Worm (Caenorhabditis elegans) whole organism, young adult: ENCODE measurements around the gene F41C3.11.
"Not testable (repeated sequence)": the region's sequence is repeated elsewhere in the genome, so short reads cannot be mapped to it uniquely, and the experiment has no call there.

ENCODE experiments used
- B0261.1 ChIP-seq: sonication (generic microtip); optimal IDR thresholded peaks from 2 replicates; lab custom pipeline; 2016; ENCODE audit warnings: mild to moderate bottlenecking, missing genetic modification characterization, moderate library complexity, missing compliant biosample characterization
- B0336.3 ChIP-seq: fragments of 200-800 bp; sonication (Bioruptor generic); IDR thresholded peaks from 2 replicates; pipeline ENCODE4 v1.3.6; 2022; ENCODE audit warnings: missing genetic modification characterization, missing compliant biosample characterization
- C17E4.6 ChIP-seq: fragments of 200-800 bp; sonication (Bioruptor generic); IDR thresholded peaks from 2 replicates; pipeline ENCODE4 v1.3.6; 2022; ENCODE audit warnings: missing genetic modification reagents, missing genetic modification characterization, missing compliant biosample characterization
- D2030.7 ChIP-seq: fragments of 200-800 bp; sonication (Bioruptor generic); IDR thresholded peaks from 2 replicates; pipeline ENCODE4 v1.3.6; 2022; ENCODE audit warnings: missing genetic modification reagents, missing genetic modification characterization, missing compliant biosample characterization
- F10E7.11 ChIP-seq: sonication (generic microtip); optimal IDR thresholded peaks from 2 replicates; lab custom pipeline; 2017; ENCODE audit warnings: mild to moderate bottlenecking, missing genetic modification characterization, moderate library complexity, missing compliant biosample characterization
- F23B12.7 ChIP-seq: sonication (generic microtip); optimal IDR thresholded peaks from 2 replicates; lab custom pipeline; 2017; ENCODE audit warnings: missing genetic modification characterization, mild to moderate bottlenecking, missing compliant biosample characterization, antibody characterized with exemption, moderate library complexity; ENCODE audit not compliant: insufficient read depth
- F33H1.4 ChIP-seq: fragments of 200-800 bp; sonication (Bioruptor generic); IDR thresholded peaks from 2 replicates; pipeline ENCODE4 v1.3.6; 2022; ENCODE audit warnings: missing genetic modification reagents, missing genetic modification characterization, missing compliant biosample characterization
- F49E8.2 ChIP-seq: sonication (generic microtip); optimal IDR thresholded peaks from 3 replicates; lab custom pipeline; 2017; ENCODE audit warnings: missing genetic modification characterization, mild to moderate bottlenecking, missing compliant biosample characterization, antibody characterized with exemption, moderate library complexity; ENCODE audit not compliant: insufficient read depth
- Y53F4B.3 ChIP-seq: fragments of 200-800 bp; sonication (Bioruptor generic); IDR thresholded peaks from 2 replicates; pipeline ENCODE4 v1.3.6; 2022; ENCODE audit warnings: missing genetic modification reagents, missing genetic modification characterization, missing compliant biosample characterization
- Y53G8AR.9 ChIP-seq: fragments of 200-800 bp; sonication (Bioruptor generic); conservative IDR thresholded peaks from 2 replicates; pipeline ENCODE4 v1.3.6; 2022; ENCODE audit warnings: missing genetic modification reagents, missing genetic modification characterization, missing compliant biosample characterization
- Y56A3A.18 ChIP-seq: fragments of 200-800 bp; sonication (Bioruptor generic); IDR thresholded peaks from 2 replicates; pipeline ENCODE4 v1.3.6; 2022; ENCODE audit warnings: missing genetic modification reagents, missing genetic modification characterization, missing compliant biosample characterization
- Y67H2A.10 ChIP-seq: fragments of 200-800 bp; sonication (Bioruptor generic); conservative IDR thresholded peaks from 2 replicates; pipeline ENCODE4 v1.3.6; 2022; ENCODE audit warnings: missing genetic modification reagents, missing genetic modification characterization, missing compliant biosample characterization
- Y79H2A.3 ChIP-seq: fragments of 200-800 bp; sonication (Bioruptor generic); conservative IDR thresholded peaks from 2 replicates; pipeline ENCODE4 v1.3.6; 2022; ENCODE audit warnings: missing genetic modification reagents, missing genetic modification characterization, missing compliant biosample characterization
- akir-1 ChIP-seq: fragments of 200-800 bp; sonication (Bioruptor generic); optimal IDR thresholded peaks from 2 replicates; lab custom pipeline; 2018; ENCODE audit warnings: mild to moderate bottlenecking, missing genetic modification characterization, moderate library complexity, missing compliant biosample characterization
- ama-1 ChIP-seq, 3 experiments: fragments of 150-350 bp in 1 of 3; sonication (generic microtip) in 2 of 3; optimal IDR thresholded peaks; 2 replicates each; lab custom pipeline; 2014 to 2018; ENCODE audit warnings: missing biosample characterization in 2 of 3, missing genetic modification characterization in 2 of 3, missing genetic modification reagents in 2 of 3
- aptf-2 ChIP-seq: fragments of 200-800 bp; sonication (Bioruptor generic); conservative IDR thresholded peaks from 2 replicates; pipeline ENCODE4 v1.3.6; 2022; ENCODE audit warnings: missing genetic modification reagents, missing genetic modification characterization, missing compliant biosample characterization
- atf-7 ChIP-seq: sonication (generic microtip); optimal IDR thresholded peaks from 2 replicates; lab custom pipeline; 2017; ENCODE audit warnings: mild to moderate bottlenecking, missing genetic modification characterization, missing compliant biosample characterization
- bed-2 ChIP-seq: fragments of 200-800 bp; sonication (Bioruptor generic); IDR thresholded peaks from 2 replicates; pipeline ENCODE4 v1.3.6; 2022; ENCODE audit warnings: missing genetic modification reagents, missing genetic modification characterization, missing compliant biosample characterization
- ceh-100 ChIP-seq: fragments of 200-800 bp; sonication (Bioruptor generic); IDR thresholded peaks from 2 replicates; pipeline ENCODE4 v1.3.6; 2022; ENCODE audit warnings: missing genetic modification reagents, missing genetic modification characterization, missing compliant biosample characterization
- ceh-58 ChIP-seq: fragments of 200-800 bp; sonication (Bioruptor generic); IDR thresholded peaks from 2 replicates; pipeline ENCODE4 v1.3.6; 2022; ENCODE audit warnings: missing genetic modification characterization, missing compliant biosample characterization
- die-1 ChIP-seq: sonication (generic microtip); optimal IDR thresholded peaks from 2 replicates; lab custom pipeline; 2016; ENCODE audit warnings: missing genotype, mild to moderate bottlenecking, missing genetic modification characterization, missing compliant biosample characterization
- dox-1 ChIP-seq: fragments of 200-800 bp; sonication (Bioruptor generic); IDR thresholded peaks from 2 replicates; pipeline ENCODE4 v1.3.6; 2022; ENCODE audit warnings: missing genetic modification reagents, missing genetic modification characterization, missing compliant biosample characterization
- efl-1 ChIP-seq: fragments of 150-350 bp; optimal IDR thresholded peaks from 2 replicates; lab custom pipeline; 2014; ENCODE audit warnings: missing biosample characterization, missing genetic modification reagents, missing genetic modification characterization
- egl-18 ChIP-seq: fragments of 200-800 bp; sonication (Bioruptor generic); IDR thresholded peaks from 2 replicates; pipeline ENCODE4 v1.3.6; 2022; ENCODE audit warnings: missing genetic modification reagents, missing genetic modification characterization, missing compliant biosample characterization
- him-1 ChIP-seq: sonication (generic microtip); optimal IDR thresholded peaks from 2 replicates; lab custom pipeline; 2016; ENCODE audit warnings: missing genotype, missing genetic modification reagents, missing genetic modification characterization, missing compliant biosample characterization
- hmg-20 ChIP-seq: fragments of 200-800 bp; sonication (Bioruptor generic); IDR thresholded peaks from 2 replicates; pipeline ENCODE4 v1.3.6; 2022; ENCODE audit warnings: missing genetic modification reagents, missing genetic modification characterization, missing compliant biosample characterization
- hsf-1 ChIP-seq: fragments of 200-800 bp; sonication (Bioruptor generic); IDR thresholded peaks from 2 replicates; pipeline ENCODE4 v1.3.6; 2022; ENCODE audit warnings: missing genetic modification reagents, missing genetic modification characterization, missing compliant biosample characterization
- lin-35 ChIP-seq, 3 experiments: fragments of 150-350 bp in 2 of 3; sonication (generic microtip) in 1 of 3; optimal IDR thresholded peaks; 2 replicates each; lab custom pipeline; 2014 to 2018; ENCODE audit warnings: missing biosample characterization in 3 of 3, missing genetic modification characterization in 3 of 3, missing genetic modification reagents in 3 of 3
- lir-1 ChIP-seq: fragments of 200-800 bp; sonication (Bioruptor generic); conservative IDR thresholded peaks from 2 replicates; pipeline ENCODE4 v1.3.6; 2022; ENCODE audit warnings: missing genetic modification reagents, missing genetic modification characterization, missing compliant biosample characterization
- lsy-27 ChIP-seq: sonication (generic microtip); optimal IDR thresholded peaks from 2 replicates; lab custom pipeline; 2017; ENCODE audit warnings: missing genetic modification characterization, mild to moderate bottlenecking, missing compliant biosample characterization, antibody characterized with exemption, missing genotype, borderline replicate concordance; ENCODE audit not compliant: insufficient read depth
- madf-3 ChIP-seq: fragments of 200-800 bp; sonication (Bioruptor generic); IDR thresholded peaks from 2 replicates; pipeline ENCODE4 v1.3.6; 2022; ENCODE audit warnings: missing genetic modification reagents, missing genetic modification characterization, missing compliant biosample characterization
- madf-8 ChIP-seq: fragments of 200-800 bp; sonication (Bioruptor generic); conservative IDR thresholded peaks from 2 replicates; pipeline ENCODE4 v1.3.6; 2022; ENCODE audit warnings: missing genetic modification reagents, missing genetic modification characterization, missing compliant biosample characterization
- mcd-1 ChIP-seq: fragments of 200-800 bp; sonication (Bioruptor generic); IDR thresholded peaks from 2 replicates; pipeline ENCODE4 v1.3.6; 2022; ENCODE audit warnings: missing genetic modification reagents, missing genetic modification characterization, missing compliant biosample characterization
- nhr-90 ChIP-seq: sonication (generic microtip); optimal IDR thresholded peaks from 2 replicates; lab custom pipeline; 2016; ENCODE audit warnings: missing genotype, mild to moderate bottlenecking, missing genetic modification characterization, missing compliant biosample characterization
- pbrm-1 ChIP-seq: fragments of 200-800 bp; sonication (Bioruptor generic); IDR thresholded peaks from 2 replicates; pipeline ENCODE4 v1.3.6; 2022; ENCODE audit warnings: missing genetic modification reagents, missing genetic modification characterization, missing compliant biosample characterization
- rcor-1 ChIP-seq: fragments of 200-800 bp; sonication (Bioruptor generic); IDR thresholded peaks from 2 replicates; pipeline ENCODE4 v1.3.6; 2022; ENCODE audit warnings: missing genetic modification reagents, missing genetic modification characterization, missing compliant biosample characterization
- repo-1 ChIP-seq: sonication (generic microtip); optimal IDR thresholded peaks from 2 replicates; lab custom pipeline; 2017; ENCODE audit warnings: mild to moderate bottlenecking, missing genetic modification characterization, missing compliant biosample characterization
- rpc-1 ChIP-seq, 2 experiments: fragments of 150-350 bp in 1 of 2; sonication (generic microtip) in 1 of 2; optimal IDR thresholded peaks; 2 replicates each; lab custom pipeline; 2014 to 2018; ENCODE audit warnings: missing biosample characterization in 1 of 2, missing genetic modification characterization in 1 of 2, missing genetic modification reagents in 1 of 2, missing genotype in 1 of 2
- sea-2 ChIP-seq: fragments of 200-800 bp; sonication (Bioruptor generic); IDR thresholded peaks from 2 replicates; pipeline ENCODE4 v1.3.6; 2022; ENCODE audit warnings: missing genetic modification characterization, missing compliant biosample characterization
- snpc-3.4 ChIP-seq: sonication (generic microtip); optimal IDR thresholded peaks from 2 replicates; lab custom pipeline; 2017; ENCODE audit warnings: missing genetic modification characterization, mild to moderate bottlenecking, missing compliant biosample characterization, antibody characterized with exemption, moderate library complexity, missing genotype, missing genetic modification reagents
- tlf-1 ChIP-seq: fragments of 200-800 bp; sonication (Bioruptor generic); optimal IDR thresholded peaks from 2 replicates; lab custom pipeline; 2018; ENCODE audit warnings: mild to moderate bottlenecking, missing genetic modification characterization, missing compliant biosample characterization
- xnd-1 ChIP-seq: sonication (generic microtip); optimal IDR thresholded peaks from 2 replicates; lab custom pipeline; 2016; ENCODE audit warnings: missing genotype, missing genetic modification reagents, missing genetic modification characterization, missing compliant biosample characterization
- ztf-18 ChIP-seq: sonication (generic microtip); optimal IDR thresholded peaks from 2 replicates; lab custom pipeline; 2016; ENCODE audit warnings: missing genotype, mild to moderate bottlenecking, missing genetic modification characterization, missing compliant biosample characterization
- ztf-25 ChIP-seq: fragments of 200-800 bp; sonication (Bioruptor generic); IDR thresholded peaks from 2 replicates; pipeline ENCODE4 v1.3.6; 2022; ENCODE audit warnings: missing genetic modification reagents, missing genetic modification characterization, missing compliant biosample characterization
- ztf-28 ChIP-seq: fragments of 200-800 bp; sonication (Bioruptor generic); IDR thresholded peaks from 2 replicates; pipeline ENCODE4 v1.3.6; 2022; ENCODE audit warnings: missing genetic modification reagents, missing genetic modification characterization, missing compliant biosample characterization
- ztf-6 ChIP-seq: fragments of 200-800 bp; sonication (Bioruptor generic); IDR thresholded peaks from 2 replicates; pipeline ENCODE4 v1.3.6; 2022; ENCODE audit warnings: missing genetic modification reagents, missing genetic modification characterization, missing compliant biosample characterization

F41C3.11 gene

DNA sequence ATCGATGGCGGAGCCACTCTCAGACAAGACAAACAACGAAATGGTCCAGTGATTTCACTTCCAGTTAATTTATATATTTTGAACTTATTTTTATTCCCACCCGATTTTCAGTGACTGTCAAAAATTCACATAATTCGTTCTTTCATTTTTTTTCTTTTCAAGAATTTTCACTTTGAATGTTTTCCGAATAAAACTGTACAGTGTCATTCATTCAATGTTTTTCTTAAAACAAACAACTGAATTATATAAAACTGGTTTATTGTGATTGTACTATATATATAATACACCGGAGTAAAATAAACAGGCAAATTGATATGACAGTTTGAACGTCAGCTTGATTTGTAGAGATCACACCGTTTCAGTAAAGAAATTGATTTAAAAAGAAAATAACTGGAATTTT lies 30.7 kb downstream of the F41C3.11 start (continued):
- TF ChIP-seq lsy-27 (tag; lab: Kevin White, UChicago) (no peak), Y56A3A.18 (GFP tag; lab: Robert Waterston, UW) (no peak), F33H1.4 (peak; percentile 36; the same call in 1 of the 2 replicates), ztf-6 (GFP tag; lab: Robert Waterston, UW) (no peak), ceh-58 (GFP tag; lab: Robert Waterston, UW) (no peak), ama-1 (optimal IDR thresholded peaks at IDR 0.05; lab: Kevin White, UChicago) (no peak), ama-1 (GFP tag; optimal IDR thresholded peaks at IDR 0.05; lab: Kevin White, UChicago) (no peak), die-1 (peak; percentile 10), B0261.1 (tag; lab: Kevin White, UChicago) (no peak), repo-1 (tag; lab: Kevin White, UChicago) (peak; percentile 53), hsf-1 (GFP tag; lab: Robert Waterston, UW) (peak; percentile 80), pbrm-1 (no peak), akir-1 (GFP tag; lab: Kevin White, UChicago) (no peak), Y53F4B.3 (GFP tag; lab: Robert Waterston, UW) (no peak), madf-3 (peak; percentile 76), lin-35 (GFP tag; optimal IDR thresholded peaks at IDR 0.05; lab: Kevin White, UChicago) (peak in 1 of 3 experiments; percentile 36), F10E7.11 (no peak), ztf-25 (GFP tag; lab: Robert Waterston, UW) (no peak), madf-8 (GFP tag; lab: Robert Waterston, UW) (peak; percentile 66), tlf-1 (GFP tag; lab: Kevin White, UChicago) (peak; percentile 64), him-1 (tag; lab: Kevin White, UChicago) (peak; percentile 16), efl-1 (GFP tag; lab: Kevin White, UChicago) (peak; percentile 39), xnd-1 (peak; percentile 13), atf-7 (tag; lab: Kevin White, UChicago) (peak; percentile 11), Y53G8AR.9 (peak; percentile 83), sea-2 (GFP tag; lab: Robert Waterston, UW) (no peak), ceh-100 (GFP tag; lab: Robert Waterston, UW) (no peak; the same call in 1 of the 2 replicates), B0336.3 (peak; percentile 70; the same call in 1 of the 2 replicates)

DNA sequence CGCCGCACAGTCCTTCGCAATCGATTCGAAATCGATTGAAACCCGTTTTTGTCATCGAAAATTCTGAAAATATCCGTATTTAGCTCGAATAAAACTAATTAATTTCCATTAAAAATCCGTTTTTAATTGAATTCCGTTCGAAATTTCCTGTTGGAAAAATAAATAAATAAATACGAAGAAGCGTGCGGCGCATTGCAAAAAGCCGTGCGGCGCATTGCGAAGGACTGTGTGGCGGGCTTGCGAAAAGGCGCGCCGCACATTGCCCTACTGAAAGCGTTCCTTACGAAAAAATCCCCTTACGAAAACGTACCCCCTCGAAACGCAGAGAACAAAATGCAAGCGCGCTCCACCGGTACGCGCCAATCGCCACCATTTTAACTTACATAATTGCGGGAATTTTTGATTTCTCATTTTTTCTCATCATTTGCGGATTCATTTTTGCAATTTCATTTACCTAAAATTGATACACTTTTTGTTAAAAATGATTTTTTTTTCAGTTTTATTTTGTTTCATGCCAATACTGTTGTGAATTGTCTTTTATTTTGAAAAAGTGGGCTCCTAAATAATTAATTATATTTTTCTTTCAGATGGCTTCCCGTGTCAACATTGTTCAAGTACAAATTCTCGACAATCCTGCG lies 32.1 kb downstream of the F41C3.11 start, which contains the start of gene unc-85:
TSS of gene unc-85 (plus strand) at position 588 of the 638 bp plus-strand sequence.
- peak; percentile 66 for TF ChIP-seq ztf-18 (tag; lab: Kevin White, UChicago)
- peak; percentile 86 for TF ChIP-seq lir-1 (GFP tag; lab: Robert Waterston, UW)
- peak; percentile 96 for TF ChIP-seq rcor-1
- TF ChIP-seq hsf-1 (GFP tag; lab: Robert Waterston, UW): peak; percentile 95
- peak; percentile 96 for TF ChIP-seq efl-1 (GFP tag; lab: Kevin White, UChicago)
- peak; percentile 89 for TF ChIP-seq Y79H2A.3
- TF ChIP-seq D2030.7 (GFP tag; lab: Robert Waterston, UW): peak; percentile 100
- TF ChIP-seq ceh-100 (GFP tag; lab: Robert Waterston, UW): peak; percentile 97
- TF ChIP-seq nhr-90 (tag; lab: Kevin White, UChicago): peak; percentile 34
- peak; percentile 94 for TF ChIP-seq bed-2 (GFP tag; lab: Robert Waterston, UW)
- TF ChIP-seq F23B12.7 (tag; lab: Kevin White, UChicago): peak; percentile 45
- 0 out of 2 replicates have a peak, but pooled peaks have one; percentile 52 for TF ChIP-seq egl-18 (GFP tag; lab: Robert Waterston, UW)
- TF ChIP-seq snpc-3.4 (tag; lab: Kevin White, UChicago): peak; percentile 84
- TF ChIP-seq F49E8.2 (tag; lab: Kevin White, UChicago): peak; percentile 87
- TF ChIP-seq dox-1 (GFP tag; lab: Robert Waterston, UW): peak; percentile 99
- peak; percentile 98 for TF ChIP-seq C17E4.6 (GFP tag; lab: Robert Waterston, UW)
- peak; percentile 35 for TF ChIP-seq rpc-1 (optimal IDR thresholded peaks at IDR 0.05; lab: Kevin White, UChicago)
- TF ChIP-seq rpc-1 (tag; optimal IDR thresholded peaks at IDR 0.05; lab: Kevin White, UChicago): not testable (repeated sequence)
- TF ChIP-seq hmg-20: peak; percentile 74; the same call in 1 of the 2 replicates
- peak; percentile 91 for TF ChIP-seq Y67H2A.10 (GFP tag; lab: Robert Waterston, UW)
- peak; percentile 98 for TF ChIP-seq ztf-28 (GFP tag; lab: Robert Waterston, UW)
- TF ChIP-seq mcd-1 (GFP tag; lab: Robert Waterston, UW): peak; percentile 99
- peak; percentile 97 for TF ChIP-seq madf-8 (GFP tag; lab: Robert Waterston, UW)
- peak; percentile 77 for TF ChIP-seq aptf-2 (GFP tag; lab: Robert Waterston, UW)
